Fruit fly (Drosophila melanogaster): ENCODE results near the gene LKRSDH.
A peak's percentile ranks its signal among the peaks of the same experiment; 100 is the strongest.

LKRSDH gene

dm6 chr2L:7821279-7821848 is 25.6 kb upstream of the LKRSDH start (continued):
- TF ChIP-seq NC2β (GFP tag; optimal IDR thresholded peaks at IDR 0.05): peak; percentile 54
- TF ChIP-seq CG11398 (GFP tag; optimal IDR thresholded peaks at IDR 0.05): no peak
- TF ChIP-seq CG9727 (GFP tag; optimal IDR thresholded peaks at IDR 0.05): peak; percentile 63
- no peak for TF ChIP-seq ATbp (GFP tag; optimal IDR thresholded peaks at IDR 0.05)
- no peak for TF ChIP-seq danr (GFP tag; IDR thresholded peaks at IDR 0.05)
- peak; percentile 68 for TF ChIP-seq kah (GFP tag; optimal IDR thresholded peaks at IDR 0.05)
- peak; percentile 18; the same call in 1 of the 2 replicates for TF ChIP-seq E2f1 (GFP tag; IDR thresholded peaks at IDR 0.05)
- TF ChIP-seq stc (GFP tag; IDR thresholded peaks at IDR 0.05): peak; percentile 48; the same call in 1 of the 2 replicates
- TF ChIP-seq HLH54F (GFP tag; optimal IDR thresholded peaks at IDR 0.05): peak; percentile 57
- peak; percentile 73 for TF ChIP-seq ems (GFP tag; optimal IDR thresholded peaks at IDR 0.05)
- no peak for TF ChIP-seq rib (GFP tag; IDR thresholded peaks at IDR 0.05)
- TF ChIP-seq CG4854 (GFP tag; optimal IDR thresholded peaks at IDR 0.05): peak; percentile 28
- peak; percentile 79 for TF ChIP-seq CG2120 (GFP tag; optimal IDR thresholded peaks at IDR 0.05)
- TF ChIP-seq pho (GFP tag; optimal IDR thresholded peaks at IDR 0.05): peak; percentile 34
- TF ChIP-seq CG17361 (GFP tag; IDR thresholded peaks at IDR 0.05): peak; percentile 69
- peak; percentile 33 for TF ChIP-seq CG4424 (GFP tag; optimal IDR thresholded peaks at IDR 0.05)
- TF ChIP-seq jumu (GFP tag; optimal IDR thresholded peaks at IDR 0.05): peak; percentile 52
- peak; percentile 37 for TF ChIP-seq fu2 (GFP tag; optimal IDR thresholded peaks at IDR 0.05)
- TF ChIP-seq Optix (GFP tag; IDR thresholded peaks at IDR 0.05): peak; percentile 36; the same call in 1 of the 3 replicates
- TF ChIP-seq Adf1 (GFP tag; IDR thresholded peaks at IDR 0.05): peak; percentile 20; the same call in 1 of the 2 replicates
- TF ChIP-seq eve (GFP tag; optimal IDR thresholded peaks at IDR 0.05): no peak
- peak; percentile 20 for TF ChIP-seq CG7271 (tag; optimal IDR thresholded peaks at IDR 0.05)
- TF ChIP-seq run (tag; optimal IDR thresholded peaks at IDR 0.05): no peak
- TF ChIP-seq gcm2 (GFP tag; optimal IDR thresholded peaks at IDR 0.05): no peak
- peak; percentile 32 for TF ChIP-seq fd64A (GFP tag; optimal IDR thresholded peaks at IDR 0.05)
- 0 out of 3 replicates have a peak, but pooled peaks have one; percentile 47 for TF ChIP-seq Mrtf (GFP tag; IDR thresholded peaks at IDR 0.05)
- peak; percentile 40 for TF ChIP-seq nmo (GFP tag; optimal IDR thresholded peaks at IDR 0.05)
- TF ChIP-seq chn (GFP tag; optimal IDR thresholded peaks at IDR 0.05): peak; percentile 67
- TF ChIP-seq CG14860 (GFP tag; IDR thresholded peaks at IDR 0.05; ENCODE audit: partially characterized antibody): peak; percentile 63
- TF ChIP-seq HmgD (GFP tag; optimal IDR thresholded peaks at IDR 0.05): peak; percentile 27
- TF ChIP-seq org-1 (GFP tag; optimal IDR thresholded peaks at IDR 0.05): no peak
- peak; percentile 27; the same call in 1 of the 2 replicates for TF ChIP-seq E2f2 (GFP tag; IDR thresholded peaks at IDR 0.05)
- peak in 1 of 3 experiments; percentile 47 for TF ChIP-seq lola (GFP tag; optimal IDR thresholded peaks at IDR 0.05)
- peak; percentile 33 for TF ChIP-seq CG9437 (GFP tag; optimal IDR thresholded peaks at IDR 0.05)
- TF ChIP-seq Dad (GFP tag; optimal IDR thresholded peaks at IDR 0.05): peak; percentile 72
- TF ChIP-seq sug (tag; optimal IDR thresholded peaks at IDR 0.05): peak; percentile 58
- TF ChIP-seq nerfin-1 (tag; optimal IDR thresholded peaks at IDR 0.05): peak; percentile 30
- peak; percentile 62 to 64 for TF ChIP-seq dpn (GFP tag; optimal IDR thresholded peaks at IDR 0.05)
- TF ChIP-seq fd96Cb (tag; optimal IDR thresholded peaks at IDR 0.05): peak; percentile 1
- TF ChIP-seq CG1233 (GFP tag; optimal IDR thresholded peaks at IDR 0.05): no peak
- no peak for TF ChIP-seq so (GFP tag; IDR thresholded peaks at IDR 0.05)
- TF ChIP-seq shn (GFP tag; optimal IDR thresholded peaks at IDR 0.05): peak; percentile 46
- peak; percentile 65; the same call in 1 of the 2 replicates for TF ChIP-seq Atf6 (GFP tag; IDR thresholded peaks at IDR 0.05)
- peak; percentile 67 for TF ChIP-seq phol (tag; optimal IDR thresholded peaks at IDR 0.05)
- TF ChIP-seq CG30431 (GFP tag; optimal IDR thresholded peaks at IDR 0.05): no peak
- no peak for TF ChIP-seq CG6654 (GFP tag; optimal IDR thresholded peaks at IDR 0.05)
- TF ChIP-seq ssp (GFP tag; IDR thresholded peaks at IDR 0.05): peak; percentile 61
- TF ChIP-seq luna (GFP tag; optimal IDR thresholded peaks at IDR 0.05): no peak
- TF ChIP-seq insv (GFP tag; optimal IDR thresholded peaks at IDR 0.05): peak in 1 of 2 experiments; percentile 9
- no peak for TF ChIP-seq trh (GFP tag; optimal IDR thresholded peaks at IDR 0.05)
- TF ChIP-seq nom (GFP tag; optimal IDR thresholded peaks at IDR 0.05): peak; percentile 41
